Worm (Caenorhabditis elegans): ENCODE data around the gene K10D11.3.

DNA sequence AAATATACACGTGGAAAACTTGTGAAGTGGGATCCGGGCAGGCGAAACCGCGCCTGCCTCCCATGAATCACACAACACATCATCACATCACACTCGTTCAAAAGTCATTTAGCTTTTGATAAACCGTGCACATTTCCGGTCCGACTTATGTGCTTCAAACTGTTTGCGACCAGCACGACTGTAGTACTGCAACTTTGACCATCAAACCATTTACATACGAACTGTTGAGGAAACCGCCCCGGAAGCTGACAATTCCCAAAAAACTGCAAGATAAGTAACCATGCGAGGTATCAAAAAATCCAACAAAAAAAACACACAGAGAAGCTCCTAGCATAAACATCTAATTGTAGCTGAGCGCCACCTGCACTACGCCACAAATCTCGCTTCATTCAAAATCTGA, 13.2 kb downstream of the K10D11.3 start:
- TF ChIP-seq R02D3.7 (tag; optimal IDR thresholded peaks at IDR 0.05) (no peak), zag-1 (tag; optimal IDR thresholded peaks at IDR 0.05) (no peak), elt-3 (tag; optimal IDR thresholded peaks at IDR 0.05) (no peak), C34F6.9 (tag; optimal IDR thresholded peaks at IDR 0.05) (no peak), egl-27 (tag; optimal IDR thresholded peaks at IDR 0.05) (no peak), unc-62 (GFP tag; optimal IDR thresholded peaks at IDR 0.05) (no peak), nhr-25 (tag; optimal IDR thresholded peaks at IDR 0.05) (no peak), unc-39 (tag; optimal IDR thresholded peaks at IDR 0.05) (no peak), Y55F3AM.14 (GFP tag; optimal IDR thresholded peaks at IDR 0.05) (no peak)

All from whole organism, L2 larva.